Fruit fly (Drosophila melanogaster) whole organism, embryonic: Measurements from ENCODE around the gene nAChRalpha7.
A peak's percentile ranks its signal among the peaks of the same experiment; 100 is the strongest.

ENCODE experiments used
- Antp ChIP-seq: fragments of 200-800 bp; sonication (Bioruptor generic); optimal IDR thresholded peaks from 3 replicates; lab custom pipeline; 2016; ENCODE audit warnings: missing biosample characterization, missing genetic modification characterization
- Bgb ChIP-seq: fragments of 200-800 bp; sonication (Bioruptor generic); IDR thresholded peaks from 2 replicates; pipeline ENCODE4 v1.3.6; 2022; ENCODE audit warnings: missing biosample characterization, missing genetic modification characterization; ENCODE audit not compliant: partially characterized antibody
- CG10321 ChIP-seq: fragments of 200-800 bp; sonication (Bioruptor generic); IDR thresholded peaks from 2 replicates; pipeline ENCODE4 v1.3.6; 2022; ENCODE audit warnings: missing biosample characterization, missing genetic modification characterization
- CG11560 ChIP-seq: fragments of 200-800 bp; sonication (Bioruptor generic); IDR thresholded peaks from 3 replicates; pipeline ENCODE4 v1.3.6; 2022; ENCODE audit warnings: missing biosample characterization, missing genetic modification characterization
- CG12219 ChIP-seq: fragments of 200-800 bp; sonication (Bioruptor generic); optimal IDR thresholded peaks from 3 replicates; lab custom pipeline; 2018; ENCODE audit warnings: missing biosample characterization, mild to moderate bottlenecking, missing genetic modification characterization
- CG12391 ChIP-seq: fragments of 200-800 bp; sonication (Bioruptor generic); optimal IDR thresholded peaks from 3 replicates; lab custom pipeline; 2018; ENCODE audit warnings: missing biosample characterization, mild to moderate bottlenecking, missing genetic modification characterization, moderate library complexity
- CG13775 ChIP-seq: fragments of 200-800 bp; sonication (Bioruptor generic); optimal IDR thresholded peaks from 3 replicates; lab custom pipeline; 2017; ENCODE audit warnings: missing biosample characterization, mild to moderate bottlenecking, missing genetic modification characterization
- CG13894 ChIP-seq: fragments of 200-800 bp; sonication (Bioruptor generic); optimal IDR thresholded peaks from 3 replicates; lab custom pipeline; 2018; ENCODE audit warnings: missing biosample characterization, mild to moderate bottlenecking, missing genetic modification characterization, moderate library complexity
- CG17328 ChIP-seq: fragments of 200-800 bp; sonication (Bioruptor generic); IDR thresholded peaks from 2 replicates; pipeline ENCODE4 v1.3.6; 2022; ENCODE audit warnings: missing biosample characterization, missing genetic modification characterization
- CG17359 ChIP-seq: fragments of 200-800 bp; sonication (Bioruptor generic); optimal IDR thresholded peaks from 3 replicates; lab custom pipeline; 2018; ENCODE audit warnings: missing biosample characterization, mild to moderate bottlenecking, missing genetic modification characterization, moderate library complexity
- CG1832 ChIP-seq: fragments of 200-800 bp; sonication (Bioruptor generic); optimal IDR thresholded peaks from 2 replicates; lab custom pipeline; 2017; ENCODE audit warnings: missing biosample characterization, mild to moderate bottlenecking, missing genetic modification characterization, inconsistent platforms
- CG2875 ChIP-seq: fragments of 200-800 bp; sonication (Bioruptor generic); optimal IDR thresholded peaks from 2 replicates; lab custom pipeline; 2017; ENCODE audit warnings: missing biosample characterization, mild to moderate bottlenecking, missing genetic modification characterization, missing genetic modification reagents
- CG34376 ChIP-seq: fragments of 200-800 bp; sonication (Bioruptor generic); optimal IDR thresholded peaks from 2 replicates; lab custom pipeline; 2018; ENCODE audit warnings: missing biosample characterization, mild to moderate bottlenecking, missing genetic modification characterization
- CG4328 ChIP-seq: fragments of 200-800 bp; sonication (Bioruptor generic); optimal IDR thresholded peaks from 3 replicates; lab custom pipeline; 2017; ENCODE audit warnings: missing biosample characterization, missing genetic modification reagents, missing genetic modification characterization
- CG6254 ChIP-seq: fragments of 200-800 bp; sonication (Bioruptor generic); optimal IDR thresholded peaks from 3 replicates; lab custom pipeline; 2017; ENCODE audit warnings: mild to moderate bottlenecking, missing biosample characterization, missing genetic modification reagents, missing genetic modification characterization
- CG9215 ChIP-seq: fragments of 200-800 bp; sonication (Bioruptor generic); IDR thresholded peaks from 2 replicates; pipeline ENCODE4 v1.3.6; 2022; ENCODE audit warnings: missing biosample characterization, missing genetic modification characterization
- CG9797 ChIP-seq: fragments of 200-800 bp; sonication (Bioruptor generic); optimal IDR thresholded peaks from 3 replicates; lab custom pipeline; 2018; ENCODE audit warnings: missing biosample characterization, mild to moderate bottlenecking, missing genetic modification characterization
- CG9817 ChIP-seq: fragments of 200-800 bp; sonication (Bioruptor generic); optimal IDR thresholded peaks from 2 replicates; lab custom pipeline; 2018; ENCODE audit warnings: missing biosample characterization, mild to moderate bottlenecking, missing genetic modification characterization, moderate library complexity
- D19A ChIP-seq: fragments of 200-800 bp; optimal IDR thresholded peaks from 3 replicates; lab custom pipeline; 2019; ENCODE audit warnings: missing biosample characterization, mild to moderate bottlenecking, missing genetic modification characterization, moderate library complexity
- Deaf1 ChIP-seq: fragments of 200-800 bp; optimal IDR thresholded peaks from 3 replicates; lab custom pipeline; 2019; ENCODE audit warnings: missing biosample characterization, mild to moderate bottlenecking, missing genetic modification characterization, moderate library complexity
- Ets65A ChIP-seq: fragments of 200-800 bp; sonication (Bioruptor generic); peaks from one replicate; lab custom pipeline; 2016; ENCODE audit warnings: missing biosample characterization, missing genetic modification characterization
- Fer1 ChIP-seq: fragments of 200-800 bp; sonication (Bioruptor generic); optimal IDR thresholded peaks from 2 replicates; lab custom pipeline; 2017; ENCODE audit warnings: missing biosample characterization, mild to moderate bottlenecking, missing genetic modification characterization
- HHEX ChIP-seq: fragments of 200-800 bp; sonication (Bioruptor generic); optimal IDR thresholded peaks from 3 replicates; lab custom pipeline; 2017; ENCODE audit warnings: missing biosample characterization, mild to moderate bottlenecking, missing genetic modification characterization, missing genetic modification reagents
- HLH3B ChIP-seq: fragments of 200-800 bp; sonication (Bioruptor generic); IDR thresholded peaks from 2 replicates; pipeline ENCODE4 v1.3.6; 2022; ENCODE audit warnings: missing biosample characterization, missing genetic modification characterization
- HmgZ ChIP-seq: fragments of 200-800 bp; sonication (Bioruptor generic); optimal IDR thresholded peaks from 2 replicates; lab custom pipeline; 2018; ENCODE audit warnings: missing biosample characterization, mild to moderate bottlenecking, missing genetic modification characterization
- Hmr ChIP-seq: fragments of 200-800 bp; sonication (Bioruptor generic); optimal IDR thresholded peaks from 3 replicates; lab custom pipeline; 2017; ENCODE audit warnings: mild to moderate bottlenecking, missing biosample characterization, missing genetic modification reagents, missing genetic modification characterization
- Hmx ChIP-seq: fragments of 200-800 bp; sonication (Bioruptor generic); optimal IDR thresholded peaks from 2 replicates; lab custom pipeline; 2016; ENCODE audit warnings: missing biosample characterization, missing genetic modification characterization
- Hr39 ChIP-seq: fragments of >200 bp; optimal IDR thresholded peaks from 2 replicates; lab custom pipeline; 2017
- Jarid2 ChIP-seq: fragments of 200-800 bp; sonication (Bioruptor generic); optimal IDR thresholded peaks from 3 replicates; lab custom pipeline; 2017; ENCODE audit warnings: mild to moderate bottlenecking, missing biosample characterization, missing genetic modification reagents, missing genetic modification characterization
- Med ChIP-seq: fragments of 200-800 bp; sonication (Bioruptor generic); peaks from one replicate; lab custom pipeline; 2016; ENCODE audit warnings: missing biosample characterization, missing genetic modification characterization, mild to moderate bottlenecking, inconsistent platforms, moderate library complexity
- Ptx1 ChIP-seq: fragments of 200-800 bp; sonication (Bioruptor generic); IDR thresholded peaks from 2 replicates; pipeline ENCODE4 v1.3.6; 2022; ENCODE audit warnings: missing biosample characterization, missing genetic modification characterization
- ap ChIP-seq: fragments of 200-800 bp; sonication (Bioruptor generic); IDR thresholded peaks from 2 replicates; pipeline ENCODE4 v1.3.6; 2022; ENCODE audit warnings: missing biosample characterization, missing genetic modification characterization
- ase ChIP-seq: fragments of 200-800 bp; sonication (Bioruptor generic); IDR thresholded peaks from 3 replicates; pipeline ENCODE4 v1.3.6; 2022; ENCODE audit warnings: missing biosample characterization, missing genetic modification characterization
- az2 ChIP-seq: fragments of 200-800 bp; sonication (Bioruptor generic); optimal IDR thresholded peaks from 3 replicates; lab custom pipeline; 2016; ENCODE audit warnings: missing biosample characterization, missing genetic modification characterization
- bab2 ChIP-seq: fragments of 200-800 bp; sonication (Bioruptor generic); optimal IDR thresholded peaks from 2 replicates; lab custom pipeline; 2016; ENCODE audit warnings: missing biosample characterization, missing genetic modification characterization
- bigmax ChIP-seq: fragments of 200-800 bp; sonication (Bioruptor generic); optimal IDR thresholded peaks from 2 replicates; lab custom pipeline; 2018; ENCODE audit warnings: missing biosample characterization, mild to moderate bottlenecking, missing genetic modification characterization
- cg ChIP-seq: fragments of 200-800 bp; sonication (Bioruptor generic); optimal IDR thresholded peaks from 3 replicates; lab custom pipeline; 2019; ENCODE audit warnings: missing biosample characterization, mild to moderate bottlenecking, missing genetic modification characterization, moderate library complexity
- gcm ChIP-seq: fragments of 200-800 bp; sonication (Bioruptor generic); optimal IDR thresholded peaks from 2 replicates; lab custom pipeline; 2019; ENCODE audit warnings: missing biosample characterization, mild to moderate bottlenecking, missing genetic modification characterization, moderate library complexity
- gfzf ChIP-seq: fragments of 200-800 bp; sonication (Bioruptor generic); optimal IDR thresholded peaks from 2 replicates; lab custom pipeline; 2016; ENCODE audit warnings: missing biosample characterization, mild to moderate bottlenecking, missing genetic modification characterization, moderate library complexity
- grn ChIP-seq: fragments of 200-800 bp; sonication (Bioruptor generic); optimal IDR thresholded peaks from 3 replicates; lab custom pipeline; 2017; ENCODE audit warnings: missing biosample characterization, missing genetic modification characterization
- gsb ChIP-seq: fragments of 200-800 bp; sonication (Bioruptor generic); IDR thresholded peaks from 2 replicates; pipeline ENCODE4 v1.3.6; 2022; ENCODE audit warnings: missing biosample characterization, missing genetic modification characterization
- klu ChIP-seq: fragments of 200-800 bp; sonication (Bioruptor generic); IDR thresholded peaks from 2 replicates; pipeline ENCODE4 v1.3.6; 2022; ENCODE audit warnings: missing biosample characterization, missing genetic modification characterization
- lab ChIP-seq: fragments of 200-800 bp; sonication (Bioruptor generic); optimal IDR thresholded peaks from 3 replicates; lab custom pipeline; 2017; ENCODE audit warnings: missing biosample characterization, missing genetic modification characterization, mild to moderate bottlenecking, moderate library complexity, missing genetic modification reagents
- ranshi ChIP-seq: fragments of 200-800 bp; sonication (Bioruptor generic); IDR thresholded peaks from 2 replicates; pipeline ENCODE4 v1.3.6; 2022; ENCODE audit warnings: missing biosample characterization, missing genetic modification characterization
- row ChIP-seq: fragments of 200-800 bp; sonication (Bioruptor generic); IDR thresholded peaks from 3 replicates; pipeline ENCODE4 v1.3.6; 2022; ENCODE audit warnings: missing biosample characterization, missing genetic modification characterization
- sc ChIP-seq, 3 experiments: fragments of >200 bp in 2 of 3; fragments of 200-800 bp in 1 of 3; sonication (Bioruptor generic) in 1 of 3; optimal IDR thresholded peaks; 2 replicates in 2 of 3; 3 replicates in 1 of 3; lab custom pipeline; 2017; ENCODE audit warnings: mild to moderate bottlenecking in 1 of 3, missing biosample characterization in 1 of 3, missing genetic modification characterization in 1 of 3, missing genetic modification reagents in 1 of 3
- sens-2 ChIP-seq: fragments of 200-800 bp; sonication (Bioruptor generic); IDR thresholded peaks from 2 replicates; pipeline ENCODE4 v1.3.6; 2022; ENCODE audit warnings: missing biosample characterization, missing genetic modification characterization
- trem ChIP-seq: fragments of 200-800 bp; optimal IDR thresholded peaks from 3 replicates; lab custom pipeline; 2019; ENCODE audit warnings: missing biosample characterization, mild to moderate bottlenecking, missing genetic modification characterization, moderate library complexity
- twi ChIP-seq: fragments of 200-800 bp; optimal IDR thresholded peaks from 2 replicates; lab custom pipeline; 2019; ENCODE audit warnings: missing biosample characterization, mild to moderate bottlenecking, missing genetic modification characterization, moderate library complexity
- vfl ChIP-seq: fragments of 200-800 bp; sonication (Bioruptor generic); optimal IDR thresholded peaks from 2 replicates; lab custom pipeline; 2016; ENCODE audit warnings: missing biosample characterization, missing genetic modification characterization

nAChRalpha7 gene

DNA sequence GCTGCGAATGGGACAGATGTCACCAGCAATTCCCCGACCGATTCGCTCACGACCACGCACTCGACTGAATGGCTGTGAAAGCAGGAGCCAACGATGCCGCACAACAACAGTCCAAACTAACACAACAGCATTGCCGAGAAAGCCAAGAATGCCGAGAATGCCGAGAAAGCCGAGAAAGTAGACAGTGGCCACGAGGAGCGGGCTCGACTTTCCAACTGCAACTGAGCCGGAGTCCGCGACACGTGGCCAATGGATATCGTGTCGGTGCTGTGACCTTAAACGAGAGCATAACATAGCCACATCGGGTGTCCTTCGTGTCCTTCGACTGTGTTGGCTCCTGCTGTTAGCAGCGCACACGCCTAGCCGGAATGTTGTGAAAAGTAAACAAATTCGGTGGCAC is at the start of gene nAChRalpha7:
nAChRalpha7 (minus strand) TSS at position 226 of the 400 bp plus-strand sequence.
- TF ChIP-seq twi (tag; lab: Kevin White, UChicago) = peak; percentile 27
- peak; percentile 54 for TF ChIP-seq Med (GFP tag; lab: Kevin White, UChicago)
- no peak for TF ChIP-seq gsb
- TF ChIP-seq CG13775 (GFP tag; lab: Kevin White, UChicago) = peak; percentile 43
- TF ChIP-seq Antp = no peak
- TF ChIP-seq Deaf1 (tag; lab: Kevin White, UChicago) = peak; percentile 94
- peak; percentile 34 for TF ChIP-seq CG13894 (tag; lab: Kevin White, UChicago)

DNA sequence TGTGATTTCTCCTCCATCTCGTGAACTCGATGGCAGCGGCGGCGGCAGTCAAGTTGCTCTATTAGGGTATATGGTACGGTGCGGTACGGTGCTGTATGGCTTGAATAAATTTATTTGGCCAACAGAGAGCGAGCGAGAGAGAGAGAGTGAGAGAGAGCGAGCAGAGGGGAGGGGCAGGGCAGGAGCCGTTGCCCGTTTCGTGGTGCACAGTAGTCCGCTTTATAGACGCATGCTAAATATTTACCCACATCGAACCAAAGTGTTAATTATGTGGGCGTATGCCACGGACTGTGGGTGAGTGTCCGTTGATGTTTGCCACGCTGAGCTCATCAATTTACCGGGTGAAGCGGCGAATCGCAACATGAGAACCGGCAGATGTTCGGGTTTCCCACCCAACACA is 48.4 kb upstream of the nAChRalpha7 start:
- TF ChIP-seq CG6254 (no peak), CG1832 (GFP tag; lab: Kevin White, UChicago) (peak; percentile 31), CG9797 (GFP tag; lab: Kevin White, UChicago) (no peak), cg (GFP tag; lab: Kevin White, UChicago) (no peak), ase (GFP tag; lab: Robert Waterston, UW) (no peak), grn (no peak), Bgb (no peak), CG17359 (tag; lab: Kevin White, UChicago) (no peak), CG10321 (GFP tag; lab: Robert Waterston, UW) (no peak), CG17328 (GFP tag; lab: Robert Waterston, UW) (no peak), Hmx (GFP tag; lab: Kevin White, UChicago) (no peak), az2 (GFP tag; lab: Kevin White, UChicago) (no peak), ap (GFP tag; lab: Robert Waterston, UW) (no peak), bab2 (GFP tag; lab: Kevin White, UChicago) (no peak), D19A (tag; lab: Kevin White, UChicago) (no peak), HHEX (GFP tag; lab: Kevin White, UChicago) (no peak), CG2875 (no peak), CG11560 (tag; lab: Robert Waterston, UW) (no peak), bigmax (no peak), Jarid2 (GFP tag; lab: Kevin White, UChicago) (no peak), HmgZ (tag; lab: Kevin White, UChicago) (no peak), Med (GFP tag; lab: Kevin White, UChicago) (peak; percentile 71), Ets65A (GFP tag; lab: Kevin White, UChicago) (peak; percentile 60), CG4328 (GFP tag; lab: Kevin White, UChicago) (no peak), CG12391 (no peak), gcm (GFP tag; lab: Kevin White, UChicago) (peak; percentile 19), CG9215 (GFP tag; lab: Robert Waterston, UW) (no peak), Hmr (GFP tag; lab: Kevin White, UChicago) (no peak), gfzf (GFP tag; lab: Kevin White, UChicago) (no peak), CG9817 (no peak), lab (GFP tag; lab: Kevin White, UChicago) (peak; percentile 3), CG12219 (no peak), trem (no peak), Ptx1 (GFP tag; lab: Robert Waterston, UW) (0 out of 2 replicates have a peak, but pooled peaks have one; percentile 12), ranshi (GFP tag; lab: Robert Waterston, UW) (no peak), row (GFP tag; lab: Robert Waterston, UW) (no peak), vfl (GFP tag; lab: Kevin White, UChicago) (no peak), sens-2 (GFP tag; lab: Robert Waterston, UW) (no peak), Hr39 (lab: Kevin White, UChicago) (no peak), sc (optimal IDR thresholded peaks at IDR 0.05; lab: Kevin White, UChicago) (no peak), sc (GFP tag; optimal IDR thresholded peaks at IDR 0.05; lab: Kevin White, UChicago) (no peak), Fer1 (GFP tag; lab: Kevin White, UChicago) (peak; percentile 10), CG34376 (GFP tag; lab: Kevin White, UChicago) (no peak), klu (no peak), HLH3B (GFP tag; lab: Robert Waterston, UW) (no peak)
